Fruit fly (Drosophila melanogaster): ENCODE results near the gene CG13002.
A peak's percentile ranks its signal among the peaks of the same experiment; 100 is the strongest.

The CG13002 gene

DNA sequence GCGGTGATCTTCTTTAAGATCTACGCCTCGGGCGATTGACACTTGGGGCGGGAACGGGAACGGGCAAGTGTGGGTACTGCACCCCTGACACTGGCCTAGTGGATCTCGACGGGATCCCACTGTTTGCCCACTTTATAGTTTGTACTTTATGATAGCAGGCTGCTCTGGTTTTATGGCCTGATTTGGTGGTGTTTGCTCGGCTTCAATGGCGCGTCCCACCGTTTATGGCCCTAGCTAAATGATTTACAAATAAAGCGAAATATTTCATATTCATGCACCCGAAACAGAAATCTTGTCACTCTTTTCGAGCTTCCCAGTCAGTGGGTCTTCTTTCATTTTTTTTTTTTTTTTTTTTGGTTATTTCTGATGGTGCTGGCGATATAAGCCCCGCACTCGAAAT lies 989 bp downstream of the CG13002 start:
- TF ChIP-seq CG17801 (GFP tag; optimal IDR thresholded peaks at IDR 0.05; ENCODE audit: partially characterized antibody), result peak; percentile 48

- peak; percentile 19 for TF ChIP-seq CG17801 (GFP tag; optimal IDR thresholded peaks at IDR 0.05; ENCODE audit: partially characterized antibody)
These were observed 3.4 kb downstream of the CG13002 start for dm6 chrX:16893034-16893433.

- TF ChIP-seq CG17801 (GFP tag; optimal IDR thresholded peaks at IDR 0.05; ENCODE audit: partially characterized antibody), result no peak
These were observed 7.5 kb downstream of the CG13002 start, which contains the start of gene CG33252 for dm6 chrX:16897087-16897486. Gene CG33252 (minus strand): TSS chrX:16897187.

DNA sequence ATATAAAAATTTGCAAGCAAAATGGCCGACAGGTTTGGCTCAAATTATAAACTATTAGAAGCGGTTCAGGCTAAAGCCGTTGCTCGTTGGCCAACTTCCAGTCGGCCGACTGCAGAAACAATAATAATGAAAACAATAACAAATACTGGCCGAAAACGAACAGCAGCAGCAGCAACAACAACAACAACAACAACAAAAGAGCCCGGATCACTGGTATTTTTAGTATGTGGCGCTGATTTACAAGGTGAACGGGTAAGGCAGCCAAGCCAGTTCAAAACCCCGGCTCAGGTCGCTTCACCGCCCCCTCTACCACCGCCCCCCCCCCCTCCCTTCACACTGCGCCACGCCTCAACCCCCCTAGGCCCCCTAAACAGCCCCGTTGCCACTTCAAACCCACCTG lies 10.7 kb downstream of the CG13002 start:
- TF ChIP-seq CG17801 (GFP tag; optimal IDR thresholded peaks at IDR 0.05; ENCODE audit: partially characterized antibody), result no peak

dm6 chrX:16902435-16902834 lies 12.8 kb downstream of the CG13002 start:
- TF ChIP-seq CG17801 (GFP tag; optimal IDR thresholded peaks at IDR 0.05; ENCODE audit: partially characterized antibody), result no peak

- no peak for TF ChIP-seq CG17801 (GFP tag; optimal IDR thresholded peaks at IDR 0.05; ENCODE audit: partially characterized antibody)
These were observed 16.5 kb downstream of the CG13002 start for dm6 chrX:16906065-16906464.

DNA sequence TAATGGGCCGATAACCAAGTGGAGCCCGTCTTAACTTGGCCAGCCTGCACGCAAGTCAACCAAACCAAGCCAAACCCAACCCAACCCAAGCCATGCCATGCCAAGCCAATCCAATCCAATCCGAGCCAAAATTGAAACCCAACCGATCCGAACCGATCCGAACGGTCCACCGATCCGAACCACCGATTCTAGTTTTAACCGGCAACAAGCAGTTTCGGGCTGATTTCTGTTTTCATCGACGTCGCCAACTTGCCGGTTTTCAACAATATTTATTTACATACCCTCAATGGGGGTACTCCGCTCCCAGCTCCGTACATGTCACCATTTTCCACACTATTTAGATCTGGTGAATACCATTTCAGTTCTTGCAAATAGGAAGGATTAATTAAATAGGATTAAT lies 17.4 kb downstream of the CG13002 start:
- TF ChIP-seq CG17801 (GFP tag; optimal IDR thresholded peaks at IDR 0.05; ENCODE audit: partially characterized antibody), result no peak

DNA sequence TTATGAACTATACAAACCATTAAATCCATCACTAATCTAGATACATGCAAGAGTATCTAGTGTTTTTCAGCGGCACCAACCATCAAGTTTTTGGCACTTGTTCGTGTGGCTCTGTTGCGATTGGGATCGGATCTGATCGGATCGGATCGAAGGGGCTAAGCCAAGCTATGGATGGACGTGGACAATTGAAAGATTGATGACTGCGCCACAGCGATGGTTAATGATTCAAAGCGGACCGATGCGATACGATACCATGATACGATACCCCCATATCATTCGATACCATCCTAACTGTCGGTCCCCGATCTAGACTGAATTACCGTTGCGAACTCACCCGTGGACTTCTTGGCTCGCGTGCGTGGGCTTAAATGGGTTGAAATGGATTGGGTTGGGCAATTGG lies 18.1 kb downstream of the CG13002 start:
- no peak for TF ChIP-seq CG17801 (GFP tag; optimal IDR thresholded peaks at IDR 0.05; ENCODE audit: partially characterized antibody)

DNA sequence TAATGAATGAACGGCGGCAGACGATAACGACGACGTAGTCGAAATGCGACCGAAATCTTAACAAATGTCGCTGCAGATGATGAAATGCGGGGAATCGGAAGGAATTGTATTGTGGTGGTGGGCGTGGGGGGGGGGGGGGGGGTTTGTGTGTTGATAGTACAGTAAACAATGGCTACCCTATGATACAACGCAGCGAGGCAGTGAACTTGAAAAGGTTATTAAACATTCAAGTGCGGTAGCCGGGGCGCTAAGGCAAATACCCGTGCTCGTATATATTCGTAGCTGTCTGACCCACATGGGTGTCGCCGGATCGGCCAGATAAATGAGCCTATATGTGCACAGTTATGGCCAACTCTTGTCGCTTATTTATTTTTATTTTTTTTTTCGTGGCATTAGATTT lies 19.7 kb downstream of the CG13002 start:
- TF ChIP-seq CG17801 (GFP tag; optimal IDR thresholded peaks at IDR 0.05; ENCODE audit: partially characterized antibody), result no peak

dm6 chrX:16909886-16910285 lies 20.3 kb downstream of the CG13002 start:
- no peak for TF ChIP-seq CG17801 (GFP tag; optimal IDR thresholded peaks at IDR 0.05; ENCODE audit: partially characterized antibody)

DNA sequence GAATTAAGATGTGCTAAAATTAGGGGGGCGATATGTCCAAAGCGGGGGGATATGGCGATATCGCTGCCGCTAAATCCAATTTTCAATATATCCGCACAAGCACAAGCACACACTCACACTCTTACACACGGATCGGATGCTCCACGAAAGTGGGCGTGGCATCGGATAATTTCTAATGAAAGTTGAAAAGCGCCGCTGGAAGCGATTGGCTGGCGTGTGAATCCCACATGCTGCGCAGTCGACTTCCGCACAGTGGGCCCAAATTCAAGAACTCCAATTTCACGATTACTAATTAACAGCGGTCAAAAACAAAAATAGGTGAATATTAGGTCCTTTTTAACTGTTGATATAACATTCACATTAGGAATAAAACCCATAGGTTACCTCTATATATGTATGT lies 22.4 kb downstream of the CG13002 start:
- TF ChIP-seq CG17801 (GFP tag; optimal IDR thresholded peaks at IDR 0.05; ENCODE audit: partially characterized antibody), result no peak

- no peak for TF ChIP-seq CG17801 (GFP tag; optimal IDR thresholded peaks at IDR 0.05; ENCODE audit: partially characterized antibody)
These were observed 23.6 kb downstream of the CG13002 start, which contains the start of gene CG4928 for dm6 chrX:16912965-16913755. Gene CG4928 (plus strand): TSS chrX:16913180.

DNA sequence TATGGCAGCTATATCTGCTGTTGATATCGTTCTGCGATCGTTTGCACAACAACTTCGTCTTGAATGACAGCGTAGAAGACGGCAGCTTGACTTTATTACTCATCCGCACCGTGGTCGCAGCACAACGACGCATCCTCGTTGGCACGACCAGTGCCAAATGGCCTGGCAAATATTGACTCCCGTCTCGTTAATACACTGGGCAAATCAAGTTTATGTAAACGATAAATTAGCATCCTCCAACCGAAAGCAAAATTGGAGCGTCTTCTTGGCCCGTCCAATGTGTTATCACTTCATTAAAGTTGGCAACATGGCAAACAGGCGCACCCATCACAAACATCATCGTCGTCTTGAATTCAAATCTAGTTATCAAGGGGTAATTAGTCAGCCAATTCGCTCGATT lies 27.9 kb downstream of the CG13002 start:
- TF ChIP-seq CG17801 (GFP tag; optimal IDR thresholded peaks at IDR 0.05; ENCODE audit: partially characterized antibody), result no peak

dm6 chrX:16918767-16919336 lies 29.2 kb downstream of the CG13002 start:
- TF ChIP-seq CG17801 (GFP tag; optimal IDR thresholded peaks at IDR 0.05; ENCODE audit: partially characterized antibody), result no peak

- no peak for TF ChIP-seq CG17801 (GFP tag; optimal IDR thresholded peaks at IDR 0.05; ENCODE audit: partially characterized antibody)
These were observed 31.2 kb downstream of the CG13002 start for dm6 chrX:16920682-16921286.

DNA sequence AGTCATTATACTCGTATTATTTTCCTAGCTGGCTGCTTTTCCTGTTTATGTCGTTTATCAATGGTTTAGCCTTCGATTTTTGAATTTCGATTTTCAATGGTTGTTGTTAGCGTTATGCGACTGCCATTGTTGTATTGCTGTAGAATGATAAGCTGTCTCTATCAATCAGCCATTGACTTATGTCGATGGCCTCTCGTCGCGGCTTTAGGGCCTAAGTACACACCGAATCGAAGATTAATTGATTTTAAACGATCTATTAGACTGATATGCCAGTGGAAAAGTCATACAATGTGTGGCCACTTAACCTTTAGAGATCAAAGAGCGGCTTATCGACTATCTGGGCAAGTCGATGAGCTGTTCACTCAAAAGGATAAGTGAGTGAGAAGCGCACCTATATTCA lies 33.0 kb downstream of the CG13002 start:
- no peak for TF ChIP-seq CG17801 (GFP tag; optimal IDR thresholded peaks at IDR 0.05; ENCODE audit: partially characterized antibody)

Measured in ovary, adult (tissue).